Worm (Caenorhabditis elegans) whole organism, young adult: ENCODE results near the gene R03G8.1.

Experiments used
- F55B11.4 ChIP-seq: sonication (generic microtip); optimal IDR thresholded peaks from 2 replicates; lab custom pipeline; 2016; ENCODE audit warnings: missing compliant biosample characterization, missing genetic modification characterization, borderline replicate concordance; ENCODE audit not compliant: insufficient read depth
- efl-1 ChIP-seq: fragments of 150-350 bp; optimal IDR thresholded peaks from 2 replicates; lab custom pipeline; 2014; ENCODE audit warnings: missing biosample characterization, missing genetic modification reagents, missing genetic modification characterization
- lag-1 ChIP-seq: fragments of 200-800 bp; sonication (Bioruptor generic); IDR thresholded peaks from 2 replicates; pipeline ENCODE4 v1.3.6; 2022; ENCODE audit warnings: missing genetic modification reagents, missing genetic modification characterization, missing compliant biosample characterization
- repo-1 ChIP-seq: sonication (generic microtip); optimal IDR thresholded peaks from 2 replicates; lab custom pipeline; 2017; ENCODE audit warnings: mild to moderate bottlenecking, missing genetic modification characterization, missing compliant biosample characterization
- unc-62 ChIP-seq: fragments of 150-350 bp; optimal IDR thresholded peaks from 2 replicates; lab custom pipeline; 2014; ENCODE audit warnings: missing biosample characterization, missing genetic modification reagents, missing genetic modification characterization

DNA sequence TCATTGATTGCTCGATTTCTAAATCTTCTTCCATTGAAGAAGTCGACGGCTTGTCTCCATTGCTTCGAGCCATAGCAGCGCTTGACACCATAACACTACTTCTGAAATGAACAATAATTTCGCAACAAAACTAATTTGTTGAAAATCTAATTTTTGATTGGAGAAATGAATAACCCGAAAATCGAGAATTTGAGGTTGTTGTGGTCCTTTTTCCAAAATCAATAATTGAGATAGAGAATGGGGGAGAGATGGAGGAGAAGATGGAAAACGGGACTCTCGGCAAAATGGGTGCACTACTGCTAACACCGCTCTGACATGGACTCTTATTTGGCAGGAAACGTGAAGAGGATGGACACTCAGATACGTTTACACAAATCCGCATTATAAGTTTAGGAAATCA lies 37.8 kb downstream of the R03G8.1 start, which contains the start of gene snx-17:
- TF ChIP-seq unc-62: no peak
- no peak for TF ChIP-seq efl-1 (GFP tag; lab: Kevin White, UChicago)
- no peak for TF ChIP-seq repo-1
- TF ChIP-seq lag-1 (GFP tag; lab: Robert Waterston, UW): no peak
- TF ChIP-seq F55B11.4 (tag; lab: Kevin White, UChicago): no peak
